Fruit fly (Drosophila melanogaster) whole organism, wandering third instar larva: ENCODE measurements around the gene CG3473.

Experiments used
- Abd-B ChIP-seq: fragments of >200 bp; optimal IDR thresholded peaks from 2 replicates; lab custom pipeline; 2017; ENCODE audit warnings: missing biosample characterization, missing genetic modification characterization
- CG32264 ChIP-seq: fragments of 200-800 bp; sonication (Bioruptor generic); optimal IDR thresholded peaks from 2 replicates; lab custom pipeline; 2016; ENCODE audit warnings: missing biosample characterization, missing genetic modification characterization
- CG9705 ChIP-seq: fragments of 200-800 bp; sonication (Bioruptor generic); optimal IDR thresholded peaks from 2 replicates; lab custom pipeline; 2018; ENCODE audit warnings: missing biosample characterization, mild to moderate bottlenecking, missing genetic modification characterization
- CrebA ChIP-seq: fragments of 200-800 bp; sonication (Bioruptor generic); optimal IDR thresholded peaks from 2 replicates; lab custom pipeline; 2016; ENCODE audit warnings: missing biosample characterization, mild to moderate bottlenecking, missing genetic modification characterization, borderline replicate concordance
- Dfd ChIP-seq: fragments of >200 bp; optimal IDR thresholded peaks from 2 replicates; lab custom pipeline; 2017; ENCODE audit warnings: missing biosample characterization, missing genetic modification characterization
- Dif ChIP-seq: fragments of 200-275, 200-300 bp; sonication (Bioruptor generic); optimal IDR thresholded peaks from 2 replicates; lab custom pipeline; 2018; ENCODE audit warnings: missing biosample characterization, missing genetic modification characterization; ENCODE audit not compliant: partially characterized antibody
- GATAd ChIP-seq: sonication (Bioruptor generic); optimal IDR thresholded peaks from 2 replicates; lab custom pipeline; 2016; ENCODE audit warnings: missing biosample characterization, missing genetic modification characterization
- HLH106 ChIP-seq: fragments of 200-800 bp; optimal IDR thresholded peaks from 3 replicates; lab custom pipeline; 2019; ENCODE audit warnings: missing biosample characterization, mild to moderate bottlenecking, missing genetic modification characterization, moderate library complexity
- Hnf4 ChIP-seq: fragments of 200-800 bp; sonication (Bioruptor generic); optimal IDR thresholded peaks from 2 replicates; lab custom pipeline; 2016; ENCODE audit warnings: missing biosample characterization, mild to moderate bottlenecking, missing genetic modification characterization
- Hr78 ChIP-seq: fragments of >200 bp; optimal IDR thresholded peaks from 2 replicates; lab custom pipeline; 2017; ENCODE audit warnings: missing biosample characterization, missing genetic modification characterization
- Hr83 ChIP-seq: fragments of 200-300 bp; sonication (Bioruptor generic); optimal IDR thresholded peaks from 2 replicates; lab custom pipeline; 2016; ENCODE audit warnings: missing biosample characterization, mild to moderate bottlenecking, missing genetic modification characterization, moderate library complexity; ENCODE audit not compliant: poor library complexity, severe bottlenecking
- Jra ChIP-seq: sonication (Bioruptor generic); optimal IDR thresholded peaks from 2 replicates; lab custom pipeline; 2016; ENCODE audit warnings: missing biosample characterization, missing genetic modification characterization
- Mio ChIP-seq: sonication (Bioruptor generic); optimal IDR thresholded peaks from 2 replicates; lab custom pipeline; 2016; ENCODE audit warnings: missing biosample characterization, missing genetic modification characterization
- Myc ChIP-seq: fragments of >200 bp; optimal IDR thresholded peaks from 2 replicates; lab custom pipeline; 2017
- N ChIP-seq: fragments of >200 bp; optimal IDR thresholded peaks from 2 replicates; lab custom pipeline; 2018; ENCODE audit warnings: missing biosample characterization, missing external identifiers, missing genetic modification characterization
- OdsH ChIP-seq: fragments of 200-800 bp; sonication (Bioruptor generic); optimal IDR thresholded peaks from 2 replicates; lab custom pipeline; 2016; ENCODE audit warnings: missing biosample characterization, mild to moderate bottlenecking, missing genetic modification characterization
- Rel ChIP-seq, 2 experiments: fragments of 200-800 bp; sonication (Bioruptor generic) in 1 of 2; optimal IDR thresholded peaks; 2 replicates in 1 of 2; 3 replicates in 1 of 2; lab custom pipeline; 2016 to 2019; ENCODE audit warnings: mild to moderate bottlenecking in 2 of 2, missing biosample characterization in 2 of 2, missing genetic modification characterization in 2 of 2, moderate library complexity in 1 of 2
- Sp1 ChIP-seq: fragments of 200-800 bp; sonication (Bioruptor generic); optimal IDR thresholded peaks from 3 replicates; lab custom pipeline; 2019; ENCODE audit warnings: missing biosample characterization, mild to moderate bottlenecking, missing genetic modification characterization, moderate library complexity
- Vsx2 ChIP-seq: fragments of 200-300, 225-300 bp; sonication (Bioruptor generic); optimal IDR thresholded peaks from 2 replicates; lab custom pipeline; 2018; ENCODE audit warnings: missing biosample characterization, missing genetic modification characterization; ENCODE audit not compliant: partially characterized antibody
- br ChIP-seq: fragments of 200-800 bp; sonication (Bioruptor generic); optimal IDR thresholded peaks from 2 replicates; lab custom pipeline; 2016; ENCODE audit warnings: missing biosample characterization, missing genetic modification characterization
- brk ChIP-seq: fragments of 200-800 bp; sonication (Bioruptor generic); optimal IDR thresholded peaks from 2 replicates; lab custom pipeline; 2016; ENCODE audit warnings: missing biosample characterization, mild to moderate bottlenecking, missing genetic modification characterization
- dl ChIP-seq, 2 experiments: fragments of 175-275, 200-275 bp in 1 of 2; fragments of 200-275 bp in 1 of 2; sonication (Bioruptor generic); optimal IDR thresholded peaks; lab custom pipeline; 2018; ENCODE audit warnings: mild to moderate bottlenecking in 2 of 2, missing biosample characterization in 2 of 2, missing genetic modification characterization in 2 of 2, moderate library complexity in 2 of 2; ENCODE audit not compliant: partially characterized antibody in 2 of 2, insufficient read depth in 1 of 2
- dmrt93B ChIP-seq: fragments of 200-800 bp; sonication (Bioruptor generic); optimal IDR thresholded peaks from 2 replicates; lab custom pipeline; 2018; ENCODE audit warnings: missing biosample characterization, mild to moderate bottlenecking, missing genetic modification characterization
- dsf ChIP-seq: sonication (Bioruptor generic); optimal IDR thresholded peaks from 2 replicates; lab custom pipeline; 2016; ENCODE audit warnings: missing biosample characterization, missing genetic modification characterization, borderline replicate concordance
- ey ChIP-seq: fragments of 200-800 bp; sonication (Bioruptor generic); optimal IDR thresholded peaks from 2 replicates; lab custom pipeline; 2016; ENCODE audit warnings: missing biosample characterization, missing genetic modification characterization
- foxo ChIP-seq, 2 experiments: fragments of 200-800 bp; sonication (Bioruptor generic); optimal IDR thresholded peaks; 2 replicates in 1 of 2; 3 replicates in 1 of 2; lab custom pipeline; 2016 to 2017; ENCODE audit warnings: missing biosample characterization in 2 of 2, missing genetic modification characterization in 2 of 2
- fru ChIP-seq: fragments of 200-800 bp; sonication (Bioruptor generic); optimal IDR thresholded peaks from 3 replicates; lab custom pipeline; 2016; ENCODE audit warnings: missing biosample characterization, mild to moderate bottlenecking, missing genetic modification characterization
- h ChIP-seq: fragments of 200-800 bp; sonication (Bioruptor generic); optimal IDR thresholded peaks from 3 replicates; lab custom pipeline; 2016; ENCODE audit warnings: missing biosample characterization, mild to moderate bottlenecking, missing genetic modification characterization
- jim ChIP-seq: fragments of 175-275, 200-325 bp; sonication (Bioruptor generic); optimal IDR thresholded peaks from 2 replicates; lab custom pipeline; 2016; ENCODE audit warnings: missing biosample characterization, mild to moderate bottlenecking, missing genetic modification characterization
- lola ChIP-seq: fragments of >200 bp; optimal IDR thresholded peaks from 2 replicates; lab custom pipeline; 2017; ENCODE audit warnings: missing biosample characterization, missing genetic modification characterization
- pan ChIP-seq: fragments of >200 bp; optimal IDR thresholded peaks from 2 replicates; lab custom pipeline; 2017
- psq ChIP-seq: fragments of 200-800 bp; sonication (Bioruptor generic); optimal IDR thresholded peaks from 3 replicates; lab custom pipeline; 2017; ENCODE audit warnings: missing biosample characterization, mild to moderate bottlenecking, missing genetic modification characterization, moderate library complexity
- rgr ChIP-seq: fragments of 200-800 bp; sonication (Bioruptor generic); optimal IDR thresholded peaks from 3 replicates; lab custom pipeline; 2016; ENCODE audit warnings: missing biosample characterization, mild to moderate bottlenecking, missing genetic modification characterization
- sage ChIP-seq: fragments of 200-800 bp; sonication (Bioruptor generic); optimal IDR thresholded peaks from 2 replicates; lab custom pipeline; 2016; ENCODE audit warnings: missing biosample characterization, mild to moderate bottlenecking, missing genetic modification characterization
- sv ChIP-seq: fragments of 200-800 bp; sonication (Bioruptor generic); optimal IDR thresholded peaks from 3 replicates; lab custom pipeline; 2016; ENCODE audit warnings: missing biosample characterization, missing genetic modification characterization
- tai ChIP-seq: sonication (Bioruptor generic); optimal IDR thresholded peaks from 2 replicates; lab custom pipeline; 2016; ENCODE audit warnings: missing biosample characterization, missing genetic modification characterization
- usp ChIP-seq: fragments of >200 bp; optimal IDR thresholded peaks from 2 replicates; lab custom pipeline; 2017; ENCODE audit warnings: missing biosample characterization, missing genetic modification characterization
- woc ChIP-seq: sonication (Bioruptor generic); optimal IDR thresholded peaks from 2 replicates; lab custom pipeline; 2016; ENCODE audit warnings: missing biosample characterization, mild to moderate bottlenecking, missing genetic modification characterization

CG3473 gene

dm6 chr2L:14577167-14577566 lies 13.6 kb upstream of the CG3473 start:
- no peak for TF ChIP-seq Abd-B (GFP tag; lab: Kevin White, UChicago)
- no peak for TF ChIP-seq Vsx2 (GFP tag; lab: Kevin White, UChicago)
- no peak for TF ChIP-seq tai
- TF ChIP-seq HLH106 (tag; lab: Kevin White, UChicago), result no peak
- TF ChIP-seq jim (GFP tag; lab: Kevin White, UChicago), result no peak
- no peak for TF ChIP-seq sage
- TF ChIP-seq foxo (GFP tag; optimal IDR thresholded peaks at IDR 0.05; lab: Kevin White, UChicago), result no peak
- no peak for TF ChIP-seq Hnf4 (GFP tag; lab: Kevin White, UChicago)
- TF ChIP-seq Myc (lab: Kevin White, UChicago), result no peak
- no peak for TF ChIP-seq rgr (GFP tag; lab: Kevin White, UChicago)
- no peak for TF ChIP-seq Dfd (GFP tag; lab: Kevin White, UChicago)
- TF ChIP-seq dsf (GFP tag; lab: Kevin White, UChicago), result no peak
- TF ChIP-seq CG32264 (GFP tag; lab: Kevin White, UChicago), result no peak
- TF ChIP-seq Sp1 (GFP tag; lab: Kevin White, UChicago), result no peak
- no peak for TF ChIP-seq Rel (GFP tag; optimal IDR thresholded peaks at IDR 0.05; lab: Kevin White, UChicago)
- no peak for TF ChIP-seq Rel (tag; optimal IDR thresholded peaks at IDR 0.05; lab: Kevin White, UChicago)
- TF ChIP-seq dl (GFP tag; optimal IDR thresholded peaks at IDR 0.05; lab: Kevin White, UChicago; ENCODE audit: insufficient read depth in 1 of 2, partially characterized antibody in 2 of 2), result no peak

dm6 chr2L:14574852-14575251 lies 11.3 kb upstream of the CG3473 start:
- TF ChIP-seq h (GFP tag; lab: Kevin White, UChicago), result peak; percentile 4
- TF ChIP-seq Hr83 (GFP tag; lab: Kevin White, UChicago), result no peak

dm6 chr2L:14573216-14573909 lies 9.8 kb upstream of the CG3473 start:
- TF ChIP-seq dl (GFP tag; optimal IDR thresholded peaks at IDR 0.05; lab: Kevin White, UChicago; ENCODE audit: insufficient read depth in 1 of 2, partially characterized antibody in 2 of 2), result no peak
- TF ChIP-seq OdsH, result peak; percentile 89
- peak; percentile 92 for TF ChIP-seq woc (GFP tag; lab: Kevin White, UChicago)
- TF ChIP-seq ey (GFP tag; lab: Kevin White, UChicago), result peak; percentile 81
- TF ChIP-seq Myc (lab: Kevin White, UChicago), result no peak
- TF ChIP-seq Rel (GFP tag; optimal IDR thresholded peaks at IDR 0.05; lab: Kevin White, UChicago), result peak; percentile 51
- TF ChIP-seq Rel (tag; optimal IDR thresholded peaks at IDR 0.05; lab: Kevin White, UChicago), result no peak
- TF ChIP-seq usp, result no peak
- TF ChIP-seq fru, result peak; percentile 92
- no peak for TF ChIP-seq Hr78 (GFP tag; lab: Kevin White, UChicago)
- peak; percentile 48 for TF ChIP-seq tai
- TF ChIP-seq Dif (GFP tag; lab: Kevin White, UChicago), result no peak
- peak; percentile 80 for TF ChIP-seq HLH106 (tag; lab: Kevin White, UChicago)
- peak; percentile 17 to 91 for TF ChIP-seq foxo (GFP tag; optimal IDR thresholded peaks at IDR 0.05; lab: Kevin White, UChicago)
- TF ChIP-seq Sp1 (GFP tag; lab: Kevin White, UChicago), result peak; percentile 77
- no peak for TF ChIP-seq jim (GFP tag; lab: Kevin White, UChicago)
- no peak for TF ChIP-seq CG9705 (GFP tag; lab: Kevin White, UChicago)
- no peak for TF ChIP-seq lola (GFP tag; lab: Kevin White, UChicago)
- peak; percentile 60 for TF ChIP-seq Jra (GFP tag; lab: Kevin White, UChicago)
- peak; percentile 61 for TF ChIP-seq CG32264 (GFP tag; lab: Kevin White, UChicago)
- TF ChIP-seq dsf (GFP tag; lab: Kevin White, UChicago), result no peak
- TF ChIP-seq pan, result no peak
- peak; percentile 27 for TF ChIP-seq Vsx2 (GFP tag; lab: Kevin White, UChicago)
- no peak for TF ChIP-seq Mio (GFP tag; lab: Kevin White, UChicago)
- no peak for TF ChIP-seq Dfd (GFP tag; lab: Kevin White, UChicago)
- peak; percentile 76 for TF ChIP-seq brk (GFP tag; lab: Kevin White, UChicago)
- TF ChIP-seq sage, result peak; percentile 75
- TF ChIP-seq h (GFP tag; lab: Kevin White, UChicago), result peak; percentile 93
- TF ChIP-seq Abd-B (GFP tag; lab: Kevin White, UChicago), result no peak
- TF ChIP-seq br (GFP tag; lab: Kevin White, UChicago), result peak; percentile 83
- TF ChIP-seq Hr83 (GFP tag; lab: Kevin White, UChicago), result no peak
- peak; percentile 78 for TF ChIP-seq CrebA (GFP tag; lab: Kevin White, UChicago)
- TF ChIP-seq Hnf4 (GFP tag; lab: Kevin White, UChicago), result peak; percentile 71
- TF ChIP-seq psq (GFP tag; lab: Kevin White, UChicago), result peak; percentile 68
- no peak for TF ChIP-seq sv
- TF ChIP-seq rgr (GFP tag; lab: Kevin White, UChicago), result peak; percentile 77
- TF ChIP-seq dmrt93B (GFP tag; lab: Kevin White, UChicago), result peak; percentile 72
- TF ChIP-seq GATAd, result no peak
- no peak for TF ChIP-seq N (GFP tag; lab: Kevin White, UChicago)
